Worm (Caenorhabditis elegans): ENCODE results near the gene trpp-6.
"Not testable (repeated sequence)": the region's sequence is repeated elsewhere in the genome, so short reads cannot be mapped to it uniquely, and the experiment has no call there.

ce11 chrV:10004048-10004761, 12.5 kb downstream of the trpp-6 start, which contains the start of gene uda-1:
- not testable (repeated sequence) for TF ChIP-seq unc-39 (tag; optimal IDR thresholded peaks at IDR 0.05); nhr-11 (tag; optimal IDR thresholded peaks at IDR 0.05); ceh-82 (tag; optimal IDR thresholded peaks at IDR 0.05); sea-2 (GFP tag; optimal IDR thresholded peaks at IDR 0.05); nhr-67 (tag; optimal IDR thresholded peaks at IDR 0.05); ama-1 (optimal IDR thresholded peaks at IDR 0.05); ZK546.5 (tag; optimal IDR thresholded peaks at IDR 0.05)
